Fruit fly (Drosophila melanogaster) whole organism, embryonic: ENCODE data around the gene CG32354.

Experiments used
- ATbp ChIP-seq: fragments of 200-800 bp; sonication (Bioruptor generic); optimal IDR thresholded peaks from 2 replicates; lab custom pipeline; 2017; ENCODE audit warnings: missing biosample characterization, mild to moderate bottlenecking, missing genetic modification characterization, missing genetic modification reagents
- Bdp1 ChIP-seq: fragments of 200-800 bp; sonication (Bioruptor generic); optimal IDR thresholded peaks from 3 replicates; lab custom pipeline; 2016; ENCODE audit warnings: missing biosample characterization, missing genetic modification characterization
- Blimp-1 ChIP-seq: fragments of 200-800 bp; sonication (Bioruptor generic); optimal IDR thresholded peaks from 3 replicates; lab custom pipeline; 2018; ENCODE audit warnings: missing biosample characterization, missing genetic modification characterization, mild to moderate bottlenecking, moderate library complexity, missing genetic modification reagents
- CG14710 ChIP-seq: fragments of 200-800 bp; sonication (Bioruptor generic); optimal IDR thresholded peaks from 3 replicates; lab custom pipeline; 2019; ENCODE audit warnings: missing biosample characterization, mild to moderate bottlenecking, missing genetic modification characterization, moderate library complexity
- CG1529 ChIP-seq: fragments of 200-800 bp; sonication (Bioruptor generic); optimal IDR thresholded peaks from 3 replicates; lab custom pipeline; 2018; ENCODE audit warnings: missing biosample characterization, missing genetic modification characterization
- CG1602 ChIP-seq: fragments of 200-800 bp; sonication (Bioruptor generic); optimal IDR thresholded peaks from 3 replicates; lab custom pipeline; 2016; ENCODE audit warnings: missing biosample characterization, missing genetic modification characterization
- CG18011 ChIP-seq: fragments of 200-800 bp; sonication (Bioruptor generic); optimal IDR thresholded peaks from 2 replicates; lab custom pipeline; 2017; ENCODE audit warnings: missing biosample characterization, missing genetic modification characterization, mild to moderate bottlenecking, moderate library complexity, missing genotype
- CG18764 ChIP-seq: fragments of 200-800 bp; sonication (Bioruptor generic); optimal IDR thresholded peaks from 3 replicates; lab custom pipeline; 2016; ENCODE audit warnings: missing biosample characterization, missing genetic modification characterization
- CG2199 ChIP-seq: fragments of 200-800 bp; sonication (Bioruptor generic); IDR thresholded peaks from 3 replicates; pipeline ENCODE4 v1.3.6; 2022; ENCODE audit warnings: missing biosample characterization, missing genetic modification characterization
- CG2678 ChIP-seq: fragments of 200-800 bp; sonication (Bioruptor generic); optimal IDR thresholded peaks from 3 replicates; lab custom pipeline; 2019; ENCODE audit warnings: missing biosample characterization, mild to moderate bottlenecking, missing genetic modification characterization, moderate library complexity
- CG31441 ChIP-seq: fragments of 200-800 bp; sonication (Bioruptor generic); IDR thresholded peaks from 2 replicates; pipeline ENCODE4 v1.3.6; 2022; ENCODE audit warnings: missing biosample characterization, missing genetic modification characterization
- CG3163 ChIP-seq: fragments of 200-800 bp; sonication (Bioruptor generic); optimal IDR thresholded peaks from 3 replicates; lab custom pipeline; 2016; ENCODE audit warnings: missing biosample characterization, missing genetic modification characterization
- CG32532 ChIP-seq: fragments of 200-800 bp; sonication (Bioruptor generic); IDR thresholded peaks from 2 replicates; pipeline ENCODE4 v1.3.6; 2022; ENCODE audit warnings: missing biosample characterization, missing genetic modification characterization
- CG5953 ChIP-seq: fragments of 200-800 bp; sonication (Bioruptor generic); IDR thresholded peaks from 2 replicates; pipeline ENCODE4 v1.3.6; 2022; ENCODE audit warnings: missing biosample characterization, missing genetic modification characterization
- CG6813 ChIP-seq: fragments of 200-800 bp; sonication (Bioruptor generic); optimal IDR thresholded peaks from 2 replicates; lab custom pipeline; 2017; ENCODE audit warnings: missing biosample characterization, missing genetic modification characterization, mild to moderate bottlenecking, moderate library complexity, missing genetic modification reagents
- CG7556 ChIP-seq: fragments of 200-800 bp; sonication (Bioruptor generic); optimal IDR thresholded peaks from 2 replicates; lab custom pipeline; 2017; ENCODE audit warnings: missing biosample characterization, mild to moderate bottlenecking, missing genetic modification characterization
- CG8281 ChIP-seq: fragments of 200-800 bp; sonication (Bioruptor generic); optimal IDR thresholded peaks from 2 replicates; lab custom pipeline; 2018; ENCODE audit warnings: missing biosample characterization, mild to moderate bottlenecking, missing genetic modification characterization, moderate library complexity
- CG8478 ChIP-seq: fragments of >200 bp; optimal IDR thresholded peaks from 2 replicates; lab custom pipeline; 2018
- CG9437 ChIP-seq: fragments of 200-800 bp; sonication (Bioruptor generic); optimal IDR thresholded peaks from 2 replicates; lab custom pipeline; 2018; ENCODE audit warnings: missing biosample characterization, mild to moderate bottlenecking, missing genetic modification characterization
- CG9817 ChIP-seq: fragments of 200-800 bp; sonication (Bioruptor generic); optimal IDR thresholded peaks from 2 replicates; lab custom pipeline; 2018; ENCODE audit warnings: missing biosample characterization, mild to moderate bottlenecking, missing genetic modification characterization, moderate library complexity
- CkIIα-i1 ChIP-seq: fragments of 200-800 bp; sonication (Bioruptor generic); IDR thresholded peaks from 2 replicates; pipeline ENCODE4 v1.3.6; 2022; ENCODE audit warnings: missing biosample characterization, missing genetic modification characterization
- D19A ChIP-seq: fragments of 200-800 bp; optimal IDR thresholded peaks from 3 replicates; lab custom pipeline; 2019; ENCODE audit warnings: missing biosample characterization, mild to moderate bottlenecking, missing genetic modification characterization, moderate library complexity
- Dek ChIP-seq: fragments of 200-800 bp; sonication (Bioruptor generic); optimal IDR thresholded peaks from 3 replicates; lab custom pipeline; 2019; ENCODE audit warnings: missing biosample characterization, mild to moderate bottlenecking, missing genetic modification characterization, moderate library complexity
- E2f1 ChIP-seq: fragments of 200-800 bp; sonication (Bioruptor generic); IDR thresholded peaks from 2 replicates; pipeline ENCODE4 v1.3.6; 2022; ENCODE audit warnings: missing biosample characterization, missing genetic modification characterization
- Gsc ChIP-seq: fragments of 200-800 bp; sonication (Bioruptor generic); IDR thresholded peaks from 2 replicates; pipeline ENCODE4 v1.3.6; 2022; ENCODE audit warnings: missing biosample characterization, missing genetic modification characterization
- Meics ChIP-seq: fragments of 200-800 bp; sonication (Bioruptor generic); optimal IDR thresholded peaks from 2 replicates; lab custom pipeline; 2017; ENCODE audit warnings: missing biosample characterization, mild to moderate bottlenecking, missing genetic modification characterization
- NK7.1 ChIP-seq: fragments of 200-800 bp; sonication (Bioruptor generic); optimal IDR thresholded peaks from 3 replicates; lab custom pipeline; 2016; ENCODE audit warnings: missing biosample characterization, missing genetic modification characterization
- Sin3A ChIP-seq: fragments of >200 bp; optimal IDR thresholded peaks from 2 replicates; lab custom pipeline; 2018
- Sox100B ChIP-seq: fragments of 200-800 bp; sonication (Bioruptor generic); optimal IDR thresholded peaks from 3 replicates; lab custom pipeline; 2018; ENCODE audit warnings: missing biosample characterization, mild to moderate bottlenecking, missing genetic modification characterization
- Sry-β ChIP-seq: fragments of 200-800 bp; sonication (Bioruptor generic); optimal IDR thresholded peaks from 2 replicates; lab custom pipeline; 2018; ENCODE audit warnings: missing biosample characterization, mild to moderate bottlenecking, missing genetic modification characterization, moderate library complexity
- Ssrp ChIP-seq: fragments of 200-800 bp; sonication (Bioruptor generic); optimal IDR thresholded peaks from 2 replicates; lab custom pipeline; 2018; ENCODE audit warnings: missing biosample characterization, mild to moderate bottlenecking, missing genetic modification characterization, moderate library complexity
- Taf1 ChIP-seq: fragments of 200-800 bp; sonication (Bioruptor generic); IDR thresholded peaks from 2 replicates; pipeline ENCODE4 v1.3.6; 2022; ENCODE audit warnings: missing biosample characterization, missing genetic modification characterization
- al ChIP-seq: fragments of 200-800 bp; sonication (Bioruptor generic); IDR thresholded peaks from 2 replicates; pipeline ENCODE4 v1.3.6; 2022; ENCODE audit warnings: missing biosample characterization, missing genetic modification characterization
- ash1 ChIP-seq: fragments of 200-800 bp; sonication (Bioruptor generic); optimal IDR thresholded peaks from 2 replicates; lab custom pipeline; 2018; ENCODE audit warnings: missing biosample characterization, mild to moderate bottlenecking, missing genetic modification characterization
- az2 ChIP-seq: fragments of 200-800 bp; sonication (Bioruptor generic); optimal IDR thresholded peaks from 3 replicates; lab custom pipeline; 2016; ENCODE audit warnings: missing biosample characterization, missing genetic modification characterization
- cad ChIP-seq: fragments of >200 bp; optimal IDR thresholded peaks from 2 replicates; lab custom pipeline; 2017; ENCODE audit warnings: missing biosample characterization, missing genetic modification characterization
- chm ChIP-seq: fragments of 200-800 bp; sonication (Bioruptor generic); IDR thresholded peaks from 2 replicates; pipeline ENCODE4 v1.3.6; 2022; ENCODE audit warnings: missing biosample characterization, missing genetic modification characterization
- ewg ChIP-seq: fragments of 200-800 bp; sonication (Bioruptor generic); optimal IDR thresholded peaks from 3 replicates; lab custom pipeline; 2017; ENCODE audit warnings: mild to moderate bottlenecking, missing biosample characterization, missing genetic modification reagents, missing genetic modification characterization
- fd96Cb ChIP-seq: fragments of 200-800 bp; sonication (Bioruptor generic); optimal IDR thresholded peaks from 2 replicates; lab custom pipeline; 2018; ENCODE audit warnings: missing biosample characterization, mild to moderate bottlenecking, missing genetic modification characterization, moderate library complexity
- grau ChIP-seq: fragments of 200-800 bp; optimal IDR thresholded peaks from 3 replicates; lab custom pipeline; 2019; ENCODE audit warnings: missing biosample characterization, mild to moderate bottlenecking, missing genetic modification characterization, moderate library complexity
- jing ChIP-seq: fragments of 200-800 bp; sonication (Bioruptor generic); optimal IDR thresholded peaks from 2 replicates; lab custom pipeline; 2018; ENCODE audit warnings: missing biosample characterization, mild to moderate bottlenecking, missing genetic modification characterization
- jumu ChIP-seq: fragments of 200-800 bp; sonication (Bioruptor generic); optimal IDR thresholded peaks from 3 replicates; lab custom pipeline; 2016; ENCODE audit warnings: missing biosample characterization, missing genetic modification characterization
- kay ChIP-seq: fragments of 200-800 bp; sonication (Bioruptor generic); optimal IDR thresholded peaks from 2 replicates; lab custom pipeline; 2016; ENCODE audit warnings: missing biosample characterization, missing genetic modification characterization
- ken ChIP-seq: fragments of 200-800 bp; sonication (Bioruptor generic); IDR thresholded peaks from 3 replicates; pipeline ENCODE4 v1.3.6; 2022; ENCODE audit warnings: missing biosample characterization, missing genetic modification characterization
- mam ChIP-seq: fragments of 200-800 bp; sonication (Bioruptor generic); optimal IDR thresholded peaks from 3 replicates; lab custom pipeline; 2016; ENCODE audit warnings: missing biosample characterization, missing genetic modification characterization
- nmo ChIP-seq: fragments of 200-800 bp; sonication (Bioruptor generic); optimal IDR thresholded peaks from 2 replicates; lab custom pipeline; 2018; ENCODE audit warnings: missing biosample characterization, mild to moderate bottlenecking, missing genetic modification characterization, moderate library complexity
- odd ChIP-seq: fragments of 200-800 bp; sonication (Bioruptor generic); optimal IDR thresholded peaks from 2 replicates; lab custom pipeline; 2017; ENCODE audit warnings: missing biosample characterization, mild to moderate bottlenecking, missing genetic modification characterization
- ranshi ChIP-seq: fragments of 200-800 bp; sonication (Bioruptor generic); IDR thresholded peaks from 2 replicates; pipeline ENCODE4 v1.3.6; 2022; ENCODE audit warnings: missing biosample characterization, missing genetic modification characterization
- sens ChIP-seq: fragments of 200-800 bp; sonication (Bioruptor generic); peaks from one replicate; lab custom pipeline; 2016; ENCODE audit warnings: missing biosample characterization, missing genetic modification characterization
- tio ChIP-seq: fragments of 200-800 bp; sonication (Bioruptor generic); optimal IDR thresholded peaks from 2 replicates; lab custom pipeline; 2017; ENCODE audit warnings: missing biosample characterization, missing genetic modification characterization, inconsistent platforms
- wek ChIP-seq: fragments of 200-800 bp; sonication (Bioruptor generic); optimal IDR thresholded peaks from 3 replicates; lab custom pipeline; 2018; ENCODE audit warnings: missing biosample characterization, mild to moderate bottlenecking, missing genetic modification characterization, moderate library complexity
- wor ChIP-seq: fragments of 200-800 bp; sonication (Bioruptor generic); IDR thresholded peaks from 2 replicates; pipeline ENCODE4 v1.3.6; 2022; ENCODE audit warnings: missing biosample characterization, missing genetic modification characterization
- z ChIP-seq: fragments of 200-800 bp; sonication (Bioruptor generic); IDR thresholded peaks from 3 replicates; pipeline ENCODE4 v1.3.6; 2022; ENCODE audit warnings: missing biosample characterization, missing genetic modification characterization

CG32354 gene

DNA sequence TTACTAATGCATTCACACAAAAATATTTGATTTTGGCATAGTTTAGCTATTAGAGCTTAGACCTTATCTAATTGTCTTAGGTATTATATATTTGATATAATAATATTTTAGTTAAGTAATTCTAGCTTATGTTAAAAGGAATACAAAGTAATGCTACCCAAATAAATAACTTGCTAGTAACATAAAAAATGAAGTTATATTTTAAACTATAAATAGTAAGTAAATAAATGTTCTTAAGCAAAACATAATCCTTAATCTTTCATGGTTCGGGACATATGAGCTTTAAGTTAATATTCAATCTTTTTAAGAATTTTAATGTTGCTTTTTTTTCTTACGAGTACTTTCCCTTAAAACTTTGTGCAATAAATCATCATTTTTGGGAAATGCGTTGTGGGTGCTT is 1.2 kb upstream of the CG32354 start (continued):
- TF ChIP-seq CG18764 (GFP tag; lab: Kevin White, UChicago) (no peak), CG9817 (tag; lab: Kevin White, UChicago) (no peak), CkIIα-i1 (no peak), fd96Cb (tag; lab: Kevin White, UChicago) (peak; percentile 10), Taf1 (GFP tag; lab: Robert Waterston, UW) (no peak), ATbp (GFP tag; lab: Kevin White, UChicago) (peak; percentile 14), CG32532 (GFP tag; lab: Robert Waterston, UW) (no peak), CG18011 (GFP tag; lab: Kevin White, UChicago) (no peak), ash1 (no peak), Sox100B (GFP tag; lab: Kevin White, UChicago) (peak; percentile 62), grau (tag; lab: Kevin White, UChicago) (no peak), Sry-β (GFP tag; lab: Kevin White, UChicago) (no peak), mam (GFP tag; lab: Kevin White, UChicago) (no peak), jumu (no peak), CG2678 (tag; lab: Kevin White, UChicago) (no peak), Blimp-1 (peak; percentile 13), cad (GFP tag; lab: Kevin White, UChicago) (no peak), chm (GFP tag; lab: Robert Waterston, UW) (no peak), Dek (tag; lab: Kevin White, UChicago) (no peak), z (GFP tag; lab: Robert Waterston, UW) (no peak), CG7556 (GFP tag; lab: Kevin White, UChicago) (peak; percentile 43), ewg (no peak), Meics (GFP tag; lab: Kevin White, UChicago) (no peak), CG2199 (no peak), al (GFP tag; lab: Robert Waterston, UW) (no peak), CG31441 (peak; percentile 42; the same call in 1 of the 2 replicates), wek (GFP tag; lab: Kevin White, UChicago) (no peak), odd (GFP tag; lab: Kevin White, UChicago) (no peak), Bdp1 (no peak), jing (GFP tag; lab: Kevin White, UChicago) (no peak), sens (GFP tag; lab: Kevin White, UChicago) (peak; percentile 63), CG8281 (tag; lab: Kevin White, UChicago) (no peak), ranshi (GFP tag; lab: Robert Waterston, UW) (no peak), wor (GFP tag; lab: Robert Waterston, UW) (no peak), NK7.1 (no peak), Gsc (GFP tag; lab: Robert Waterston, UW) (no peak), CG6813 (no peak), E2f1 (no peak), CG9437 (GFP tag; lab: Kevin White, UChicago) (peak; percentile 51), Ssrp (tag; lab: Kevin White, UChicago) (peak; percentile 25), CG8478 (lab: Kevin White, UChicago) (no peak), CG1529 (GFP tag; lab: Kevin White, UChicago) (peak; percentile 11), CG14710 (tag; lab: Kevin White, UChicago) (peak; percentile 33), az2 (peak; percentile 31), ken (GFP tag; lab: Robert Waterston, UW) (no peak), CG5953 (GFP tag; lab: Robert Waterston, UW) (no peak), kay (GFP tag; lab: Kevin White, UChicago) (no peak), nmo (peak; percentile 47), tio (GFP tag; lab: Kevin White, UChicago) (peak; percentile 15), CG3163 (no peak), Sin3A (lab: Kevin White, UChicago) (no peak), CG1602 (GFP tag; lab: Kevin White, UChicago) (no peak), D19A (tag; lab: Kevin White, UChicago) (peak; percentile 23)
